Fruit fly (Drosophila melanogaster) whole organism, wandering third instar larva: ENCODE data around the gene CG8369.

Experiments used
- Abd-B ChIP-seq: fragments of >200 bp; optimal IDR thresholded peaks from 2 replicates; lab custom pipeline; 2017; ENCODE audit warnings: missing biosample characterization, missing genetic modification characterization
- CG32264 ChIP-seq: fragments of 200-800 bp; sonication (Bioruptor generic); optimal IDR thresholded peaks from 2 replicates; lab custom pipeline; 2016; ENCODE audit warnings: missing biosample characterization, missing genetic modification characterization
- CG9705 ChIP-seq: fragments of 200-800 bp; sonication (Bioruptor generic); optimal IDR thresholded peaks from 2 replicates; lab custom pipeline; 2018; ENCODE audit warnings: missing biosample characterization, mild to moderate bottlenecking, missing genetic modification characterization
- CrebA ChIP-seq: fragments of 200-800 bp; sonication (Bioruptor generic); optimal IDR thresholded peaks from 2 replicates; lab custom pipeline; 2016; ENCODE audit warnings: missing biosample characterization, mild to moderate bottlenecking, missing genetic modification characterization, borderline replicate concordance
- Dfd ChIP-seq: fragments of >200 bp; optimal IDR thresholded peaks from 2 replicates; lab custom pipeline; 2017; ENCODE audit warnings: missing biosample characterization, missing genetic modification characterization
- Dif ChIP-seq: fragments of 200-275, 200-300 bp; sonication (Bioruptor generic); optimal IDR thresholded peaks from 2 replicates; lab custom pipeline; 2018; ENCODE audit warnings: missing biosample characterization, missing genetic modification characterization; ENCODE audit not compliant: partially characterized antibody
- GATAd ChIP-seq: sonication (Bioruptor generic); optimal IDR thresholded peaks from 2 replicates; lab custom pipeline; 2016; ENCODE audit warnings: missing biosample characterization, missing genetic modification characterization
- HLH106 ChIP-seq: fragments of 200-800 bp; optimal IDR thresholded peaks from 3 replicates; lab custom pipeline; 2019; ENCODE audit warnings: missing biosample characterization, mild to moderate bottlenecking, missing genetic modification characterization, moderate library complexity
- Hnf4 ChIP-seq: fragments of 200-800 bp; sonication (Bioruptor generic); optimal IDR thresholded peaks from 2 replicates; lab custom pipeline; 2016; ENCODE audit warnings: missing biosample characterization, mild to moderate bottlenecking, missing genetic modification characterization
- Hr78 ChIP-seq: fragments of >200 bp; optimal IDR thresholded peaks from 2 replicates; lab custom pipeline; 2017; ENCODE audit warnings: missing biosample characterization, missing genetic modification characterization
- Hr83 ChIP-seq: fragments of 200-300 bp; sonication (Bioruptor generic); optimal IDR thresholded peaks from 2 replicates; lab custom pipeline; 2016; ENCODE audit warnings: missing biosample characterization, mild to moderate bottlenecking, missing genetic modification characterization, moderate library complexity; ENCODE audit not compliant: poor library complexity, severe bottlenecking
- Jra ChIP-seq: sonication (Bioruptor generic); optimal IDR thresholded peaks from 2 replicates; lab custom pipeline; 2016; ENCODE audit warnings: missing biosample characterization, missing genetic modification characterization
- Mio ChIP-seq: sonication (Bioruptor generic); optimal IDR thresholded peaks from 2 replicates; lab custom pipeline; 2016; ENCODE audit warnings: missing biosample characterization, missing genetic modification characterization
- Myc ChIP-seq: fragments of >200 bp; optimal IDR thresholded peaks from 2 replicates; lab custom pipeline; 2017
- N ChIP-seq: fragments of >200 bp; optimal IDR thresholded peaks from 2 replicates; lab custom pipeline; 2018; ENCODE audit warnings: missing biosample characterization, missing external identifiers, missing genetic modification characterization
- OdsH ChIP-seq: fragments of 200-800 bp; sonication (Bioruptor generic); optimal IDR thresholded peaks from 2 replicates; lab custom pipeline; 2016; ENCODE audit warnings: missing biosample characterization, mild to moderate bottlenecking, missing genetic modification characterization
- Rel ChIP-seq, 2 experiments: fragments of 200-800 bp; sonication (Bioruptor generic) in 1 of 2; optimal IDR thresholded peaks; 2 replicates in 1 of 2; 3 replicates in 1 of 2; lab custom pipeline; 2016 to 2019; ENCODE audit warnings: mild to moderate bottlenecking in 2 of 2, missing biosample characterization in 2 of 2, missing genetic modification characterization in 2 of 2, moderate library complexity in 1 of 2
- Sp1 ChIP-seq: fragments of 200-800 bp; sonication (Bioruptor generic); optimal IDR thresholded peaks from 3 replicates; lab custom pipeline; 2019; ENCODE audit warnings: missing biosample characterization, mild to moderate bottlenecking, missing genetic modification characterization, moderate library complexity
- Vsx2 ChIP-seq: fragments of 200-300, 225-300 bp; sonication (Bioruptor generic); optimal IDR thresholded peaks from 2 replicates; lab custom pipeline; 2018; ENCODE audit warnings: missing biosample characterization, missing genetic modification characterization; ENCODE audit not compliant: partially characterized antibody
- br ChIP-seq: fragments of 200-800 bp; sonication (Bioruptor generic); optimal IDR thresholded peaks from 2 replicates; lab custom pipeline; 2016; ENCODE audit warnings: missing biosample characterization, missing genetic modification characterization
- brk ChIP-seq: fragments of 200-800 bp; sonication (Bioruptor generic); optimal IDR thresholded peaks from 2 replicates; lab custom pipeline; 2016; ENCODE audit warnings: missing biosample characterization, mild to moderate bottlenecking, missing genetic modification characterization
- dl ChIP-seq, 2 experiments: fragments of 175-275, 200-275 bp in 1 of 2; fragments of 200-275 bp in 1 of 2; sonication (Bioruptor generic); optimal IDR thresholded peaks; lab custom pipeline; 2018; ENCODE audit warnings: mild to moderate bottlenecking in 2 of 2, missing biosample characterization in 2 of 2, missing genetic modification characterization in 2 of 2, moderate library complexity in 2 of 2; ENCODE audit not compliant: partially characterized antibody in 2 of 2, insufficient read depth in 1 of 2
- dmrt93B ChIP-seq: fragments of 200-800 bp; sonication (Bioruptor generic); optimal IDR thresholded peaks from 2 replicates; lab custom pipeline; 2018; ENCODE audit warnings: missing biosample characterization, mild to moderate bottlenecking, missing genetic modification characterization
- dsf ChIP-seq: sonication (Bioruptor generic); optimal IDR thresholded peaks from 2 replicates; lab custom pipeline; 2016; ENCODE audit warnings: missing biosample characterization, missing genetic modification characterization, borderline replicate concordance
- ey ChIP-seq: fragments of 200-800 bp; sonication (Bioruptor generic); optimal IDR thresholded peaks from 2 replicates; lab custom pipeline; 2016; ENCODE audit warnings: missing biosample characterization, missing genetic modification characterization
- foxo ChIP-seq, 2 experiments: fragments of 200-800 bp; sonication (Bioruptor generic); optimal IDR thresholded peaks; 2 replicates in 1 of 2; 3 replicates in 1 of 2; lab custom pipeline; 2016 to 2017; ENCODE audit warnings: missing biosample characterization in 2 of 2, missing genetic modification characterization in 2 of 2
- fru ChIP-seq: fragments of 200-800 bp; sonication (Bioruptor generic); optimal IDR thresholded peaks from 3 replicates; lab custom pipeline; 2016; ENCODE audit warnings: missing biosample characterization, mild to moderate bottlenecking, missing genetic modification characterization
- h ChIP-seq: fragments of 200-800 bp; sonication (Bioruptor generic); optimal IDR thresholded peaks from 3 replicates; lab custom pipeline; 2016; ENCODE audit warnings: missing biosample characterization, mild to moderate bottlenecking, missing genetic modification characterization
- jim ChIP-seq: fragments of 175-275, 200-325 bp; sonication (Bioruptor generic); optimal IDR thresholded peaks from 2 replicates; lab custom pipeline; 2016; ENCODE audit warnings: missing biosample characterization, mild to moderate bottlenecking, missing genetic modification characterization
- lola ChIP-seq: fragments of >200 bp; optimal IDR thresholded peaks from 2 replicates; lab custom pipeline; 2017; ENCODE audit warnings: missing biosample characterization, missing genetic modification characterization
- pan ChIP-seq: fragments of >200 bp; optimal IDR thresholded peaks from 2 replicates; lab custom pipeline; 2017
- psq ChIP-seq: fragments of 200-800 bp; sonication (Bioruptor generic); optimal IDR thresholded peaks from 3 replicates; lab custom pipeline; 2017; ENCODE audit warnings: missing biosample characterization, mild to moderate bottlenecking, missing genetic modification characterization, moderate library complexity
- rgr ChIP-seq: fragments of 200-800 bp; sonication (Bioruptor generic); optimal IDR thresholded peaks from 3 replicates; lab custom pipeline; 2016; ENCODE audit warnings: missing biosample characterization, mild to moderate bottlenecking, missing genetic modification characterization
- sage ChIP-seq: fragments of 200-800 bp; sonication (Bioruptor generic); optimal IDR thresholded peaks from 2 replicates; lab custom pipeline; 2016; ENCODE audit warnings: missing biosample characterization, mild to moderate bottlenecking, missing genetic modification characterization
- sv ChIP-seq: fragments of 200-800 bp; sonication (Bioruptor generic); optimal IDR thresholded peaks from 3 replicates; lab custom pipeline; 2016; ENCODE audit warnings: missing biosample characterization, missing genetic modification characterization
- tai ChIP-seq: sonication (Bioruptor generic); optimal IDR thresholded peaks from 2 replicates; lab custom pipeline; 2016; ENCODE audit warnings: missing biosample characterization, missing genetic modification characterization
- usp ChIP-seq: fragments of >200 bp; optimal IDR thresholded peaks from 2 replicates; lab custom pipeline; 2017; ENCODE audit warnings: missing biosample characterization, missing genetic modification characterization
- woc ChIP-seq: sonication (Bioruptor generic); optimal IDR thresholded peaks from 2 replicates; lab custom pipeline; 2016; ENCODE audit warnings: missing biosample characterization, mild to moderate bottlenecking, missing genetic modification characterization

Gene CG8369

dm6 chr3R:8854619-8855206, 32.9 kb downstream of the CG8369 start (continued):
- no peak for TF ChIP-seq fru
- peak; percentile 64 for TF ChIP-seq Rel (GFP tag; optimal IDR thresholded peaks at IDR 0.05; lab: Kevin White, UChicago)
- TF ChIP-seq Rel (tag; optimal IDR thresholded peaks at IDR 0.05; lab: Kevin White, UChicago) = no peak
- no peak for TF ChIP-seq sv (GFP tag; lab: Kevin White, UChicago)
- no peak for TF ChIP-seq N
- TF ChIP-seq lola (GFP tag; lab: Kevin White, UChicago) = no peak

dm6 chr3R:8856242-8856641, 34.4 kb downstream of the CG8369 start:
- TF ChIP-seq Dif (GFP tag; lab: Kevin White, UChicago) = no peak
- no peak for TF ChIP-seq rgr (GFP tag; lab: Kevin White, UChicago)
- no peak for TF ChIP-seq Vsx2 (GFP tag; lab: Kevin White, UChicago)
- TF ChIP-seq Jra (GFP tag; lab: Kevin White, UChicago) = no peak
- no peak for TF ChIP-seq dmrt93B (GFP tag; lab: Kevin White, UChicago)
- no peak for TF ChIP-seq N
- TF ChIP-seq pan = no peak
- TF ChIP-seq jim (GFP tag; lab: Kevin White, UChicago) = no peak
- no peak for TF ChIP-seq usp (GFP tag; lab: Kevin White, UChicago)
- no peak for TF ChIP-seq Mio (GFP tag; lab: Kevin White, UChicago)
- no peak for TF ChIP-seq fru
- TF ChIP-seq Myc = no peak
- no peak for TF ChIP-seq Abd-B (GFP tag; lab: Kevin White, UChicago)
- no peak for TF ChIP-seq br (GFP tag; lab: Kevin White, UChicago)
- no peak for TF ChIP-seq dl (GFP tag; optimal IDR thresholded peaks at IDR 0.05; lab: Kevin White, UChicago; ENCODE audit: insufficient read depth in 1 of 2, partially characterized antibody in 2 of 2)
- no peak for TF ChIP-seq sv (GFP tag; lab: Kevin White, UChicago)
- TF ChIP-seq CG9705 (GFP tag; lab: Kevin White, UChicago) = no peak
- TF ChIP-seq woc (GFP tag; lab: Kevin White, UChicago) = no peak
- TF ChIP-seq, all 38 proteins: peak for 0

dm6 chr3R:8857496-8858255, 35.9 kb downstream of the CG8369 start:
- TF ChIP-seq OdsH (GFP tag; lab: Kevin White, UChicago) = peak; percentile 74
- TF ChIP-seq brk (GFP tag; lab: Kevin White, UChicago) = peak; percentile 49
- no peak for TF ChIP-seq dsf (GFP tag; lab: Kevin White, UChicago)
- TF ChIP-seq GATAd (GFP tag; lab: Kevin White, UChicago) = no peak
- no peak for TF ChIP-seq CG9705 (GFP tag; lab: Kevin White, UChicago)
- TF ChIP-seq sage = peak; percentile 17
- no peak for TF ChIP-seq Hr78 (GFP tag; lab: Kevin White, UChicago)
- peak; percentile 77 for TF ChIP-seq rgr (GFP tag; lab: Kevin White, UChicago)
- no peak for TF ChIP-seq Myc
- peak; percentile 44 for TF ChIP-seq woc (GFP tag; lab: Kevin White, UChicago)
- peak; percentile 69 for TF ChIP-seq Rel (GFP tag; optimal IDR thresholded peaks at IDR 0.05; lab: Kevin White, UChicago)
- peak; percentile 22 for TF ChIP-seq Rel (tag; optimal IDR thresholded peaks at IDR 0.05; lab: Kevin White, UChicago)
- TF ChIP-seq Jra (GFP tag; lab: Kevin White, UChicago) = no peak
- TF ChIP-seq usp (GFP tag; lab: Kevin White, UChicago) = no peak
- peak; percentile 38 for TF ChIP-seq dmrt93B (GFP tag; lab: Kevin White, UChicago)
- TF ChIP-seq Mio (GFP tag; lab: Kevin White, UChicago) = no peak
- peak; percentile 37 for TF ChIP-seq Hnf4 (GFP tag; lab: Kevin White, UChicago)
- no peak for TF ChIP-seq sv (GFP tag; lab: Kevin White, UChicago)
- no peak for TF ChIP-seq fru
- peak; percentile 29 for TF ChIP-seq Hr83 (GFP tag; lab: Kevin White, UChicago)
- TF ChIP-seq psq = peak; percentile 83
- peak; percentile 27 for TF ChIP-seq Vsx2 (GFP tag; lab: Kevin White, UChicago)
- peak; percentile 8 for TF ChIP-seq N
- peak; percentile 39 for TF ChIP-seq ey (GFP tag; lab: Kevin White, UChicago)
- TF ChIP-seq CG32264 (GFP tag; lab: Kevin White, UChicago) = peak; percentile 32
- TF ChIP-seq jim (GFP tag; lab: Kevin White, UChicago) = no peak
- no peak for TF ChIP-seq lola (GFP tag; lab: Kevin White, UChicago)
- peak in 1 of 2 experiments; percentile 53 for TF ChIP-seq foxo (GFP tag; optimal IDR thresholded peaks at IDR 0.05; lab: Kevin White, UChicago)
- peak; percentile 40 for TF ChIP-seq Dif (GFP tag; lab: Kevin White, UChicago)
- peak; percentile 23 for TF ChIP-seq CrebA (GFP tag; lab: Kevin White, UChicago)
- peak; percentile 81 for TF ChIP-seq HLH106 (tag; lab: Kevin White, UChicago)
- no peak for TF ChIP-seq br (GFP tag; lab: Kevin White, UChicago)
- TF ChIP-seq Dfd (GFP tag; lab: Kevin White, UChicago) = no peak
- TF ChIP-seq pan = no peak
- peak; percentile 78 for TF ChIP-seq h
- no peak for TF ChIP-seq tai (GFP tag; lab: Kevin White, UChicago)
- TF ChIP-seq Abd-B (GFP tag; lab: Kevin White, UChicago) = no peak
- TF ChIP-seq Sp1 (GFP tag; lab: Kevin White, UChicago) = peak; percentile 79
- TF ChIP-seq dl (GFP tag; optimal IDR thresholded peaks at IDR 0.05; lab: Kevin White, UChicago; ENCODE audit: insufficient read depth in 1 of 2, partially characterized antibody in 2 of 2) = no peak
